Fruit fly (Drosophila melanogaster): ENCODE data around the gene CG12115.

The CG12115 gene

dm6 chrX:9152127-9152598 lies 38.2 kb downstream of the CG12115 start:
- peak; percentile 51 for TF ChIP-seq noc (tag; optimal IDR thresholded peaks at IDR 0.05)

dm6 chrX:9148989-9149522 lies 41.3 kb downstream of the CG12115 start, which contains the start of the genes fh and Bap111:
TSS of gene fh (minus strand) at chrX:9149071.
TSS of gene Bap111 (plus strand) at chrX:9149309.
- TF ChIP-seq noc (tag; optimal IDR thresholded peaks at IDR 0.05), result no peak

dm6 chrX:9142224-9142802 lies 48.1 kb downstream of the CG12115 start, which contains the start of gene CG7065:
TSS of gene CG7065 (plus strand) at chrX:9142493.
- no peak for TF ChIP-seq noc (tag; optimal IDR thresholded peaks at IDR 0.05)

- TF ChIP-seq noc (tag; optimal IDR thresholded peaks at IDR 0.05), result no peak
These were observed 49.2 kb downstream of the CG12115 start for dm6 chrX:9141219-9141618.
